Worm (Caenorhabditis elegans): ENCODE measurements around the gene catp-3.

DNA sequence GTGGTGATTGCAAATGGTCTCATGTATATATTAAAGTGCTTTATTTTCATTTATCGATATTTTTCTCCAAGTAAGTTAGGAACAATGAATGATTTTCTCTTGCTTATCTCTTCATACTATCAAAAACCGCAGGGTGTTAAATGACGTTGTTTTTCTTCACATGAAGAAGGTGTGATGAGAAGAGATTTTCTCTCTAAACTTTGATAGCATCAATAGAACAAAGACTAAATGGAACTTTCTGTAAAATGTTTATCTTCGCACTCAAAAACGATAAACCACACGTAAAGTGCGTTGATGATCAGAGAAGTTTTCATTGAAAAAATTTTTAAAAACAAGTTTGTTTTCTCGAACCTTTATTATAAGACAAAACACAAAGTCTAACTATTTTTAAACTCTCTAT is 4.0 kb downstream of the catp-3 start:
- TF ChIP-seq nfya-1 (tag; optimal IDR thresholded peaks at IDR 0.05), result no peak
- TF ChIP-seq F13H6.1 (tag; optimal IDR thresholded peaks at IDR 0.05), result no peak
- TF ChIP-seq pax-1 (tag; optimal IDR thresholded peaks at IDR 0.05), result no peak
- no peak for TF ChIP-seq pha-4 (tag; optimal IDR thresholded peaks at IDR 0.05)
- TF ChIP-seq ceh-45 (GFP tag; IDR thresholded peaks at IDR 0.05), result no peak
- no peak for TF ChIP-seq ceh-31 (tag; optimal IDR thresholded peaks at IDR 0.05)
- no peak for TF ChIP-seq pha-2 (tag; optimal IDR thresholded peaks at IDR 0.05)
- TF ChIP-seq madf-2 (tag; optimal IDR thresholded peaks at IDR 0.05), result no peak
- TF ChIP-seq ceh-34 (tag; optimal IDR thresholded peaks at IDR 0.05), result no peak
- TF ChIP-seq unc-3 (GFP tag; conservative IDR thresholded peaks at IDR 0.05), result no peak
- no peak for TF ChIP-seq unc-3 (tag; optimal IDR thresholded peaks at IDR 0.05)
- no peak for TF ChIP-seq nhr-11 (tag; optimal IDR thresholded peaks at IDR 0.05)
- no peak for TF ChIP-seq pag-3 (tag; optimal IDR thresholded peaks at IDR 0.05; ENCODE audit: borderline replicate concordance)
- no peak for TF ChIP-seq rnt-1 (tag; optimal IDR thresholded peaks at IDR 0.05)
